Worm (Caenorhabditis elegans) whole organism, L4 larva: Measurements from ENCODE around the gene rpl-39.
A peak's percentile ranks its signal among the peaks of the same experiment; 100 is the strongest.

Experiments
- F37D6.2 ChIP-seq: sonication (generic microtip); optimal IDR thresholded peaks from 2 replicates; lab custom pipeline; 2016; ENCODE audit warnings: mild to moderate bottlenecking, missing genetic modification characterization, missing compliant biosample characterization
- F49E8.2 ChIP-seq: sonication (generic microtip); optimal IDR thresholded peaks from 2 replicates; lab custom pipeline; 2016; ENCODE audit warnings: missing compliant biosample characterization, mild to moderate bottlenecking, missing genetic modification characterization, borderline replicate concordance
- T26A8.4 ChIP-seq: fragments of 200-800 bp; sonication (Bioruptor generic); IDR thresholded peaks from 2 replicates; pipeline ENCODE4 v1.3.6; 2022; ENCODE audit warnings: missing genetic modification characterization, missing compliant biosample characterization
- Y105C5A.15 ChIP-seq: fragments of 200-800 bp; sonication (Bioruptor generic); IDR thresholded peaks from 2 replicates; pipeline ENCODE4 v1.3.6; 2022; ENCODE audit warnings: missing genetic modification characterization, missing compliant biosample characterization
- Y5F2A.4 ChIP-seq: fragments of 200-800 bp; sonication (Bioruptor generic); optimal IDR thresholded peaks from 2 replicates; lab custom pipeline; 2018; ENCODE audit warnings: mild to moderate bottlenecking, missing genetic modification characterization, missing compliant biosample characterization
- Y75B8A.6 ChIP-seq: fragments of 200-800 bp; sonication (Bioruptor generic); IDR thresholded peaks from 2 replicates; pipeline ENCODE4 v1.3.6; 2022; ENCODE audit warnings: missing genetic modification reagents, missing genetic modification characterization, missing compliant biosample characterization
- ZK546.5 ChIP-seq, 2 experiments: sonication (generic microtip); optimal IDR thresholded peaks; 2 replicates each; lab custom pipeline; 2017; ENCODE audit warnings: missing biosample characterization in 2 of 2, missing genetic modification characterization in 2 of 2
- aha-1 ChIP-seq: fragments of 150-350 bp; peaks from one replicate; lab custom pipeline; 2014; ENCODE audit warnings: missing biosample characterization, missing genetic modification characterization
- ama-1 ChIP-seq: fragments of 150-350 bp; optimal IDR thresholded peaks from 2 replicates; lab custom pipeline; 2014; ENCODE audit warnings: inconsistent platforms, mixed read lengths
- arid-1 ChIP-seq: fragments of 200-800 bp; sonication (Bioruptor generic); conservative IDR thresholded peaks from 2 replicates; pipeline ENCODE4 v1.3.6; 2022; ENCODE audit warnings: missing genetic modification reagents, missing genetic modification characterization, missing compliant biosample characterization
- attf-4 ChIP-seq: sonication (generic microtip); optimal IDR thresholded peaks from 3 replicates; lab custom pipeline; 2017; ENCODE audit warnings: missing biosample characterization, missing genetic modification characterization
- ceh-20 ChIP-seq: fragments of 200-800 bp; sonication (Bioruptor generic); IDR thresholded peaks from 2 replicates; pipeline ENCODE4 v1.3.6; 2022; ENCODE audit warnings: missing genetic modification reagents, missing genetic modification characterization, missing compliant biosample characterization
- ceh-32 ChIP-seq: sonication (generic microtip); optimal IDR thresholded peaks from 2 replicates; lab custom pipeline; 2016; ENCODE audit warnings: mild to moderate bottlenecking, missing genetic modification characterization, missing compliant biosample characterization; ENCODE audit not compliant: poor library complexity
- ceh-82 ChIP-seq: sonication (generic microtip); optimal IDR thresholded peaks from 2 replicates; lab custom pipeline; 2017; ENCODE audit warnings: missing biosample characterization, missing genetic modification characterization
- cey-2 ChIP-seq: sonication (generic microtip); optimal IDR thresholded peaks from 3 replicates; lab custom pipeline; 2017; ENCODE audit warnings: missing genetic modification characterization, mild to moderate bottlenecking, missing compliant biosample characterization, antibody characterized with exemption, borderline replicate concordance; ENCODE audit not compliant: insufficient read depth
- dmd-8 ChIP-seq: fragments of 200-800 bp; sonication (Bioruptor generic); IDR thresholded peaks from 2 replicates; pipeline ENCODE4 v1.3.6; 2022; ENCODE audit warnings: missing genetic modification characterization, missing compliant biosample characterization
- duxl-1 ChIP-seq: sonication (generic microtip); optimal IDR thresholded peaks from 2 replicates; lab custom pipeline; 2016; ENCODE audit warnings: mild to moderate bottlenecking, missing genetic modification characterization, moderate library complexity, missing compliant biosample characterization; ENCODE audit not compliant: poor library complexity
- lin-38 ChIP-seq: fragments of 200-800 bp; sonication (Bioruptor generic); IDR thresholded peaks from 2 replicates; pipeline ENCODE4 v1.3.6; 2022; ENCODE audit warnings: missing genetic modification reagents, missing genetic modification characterization, missing compliant biosample characterization
- mdl-1 ChIP-seq, 2 experiments: fragments of 150-350 bp in 1 of 2; sonication (generic microtip) in 1 of 2; optimal IDR thresholded peaks; 2 replicates each; lab custom pipeline; 2014 to 2017; ENCODE audit warnings: missing biosample characterization in 2 of 2, missing genetic modification characterization in 2 of 2
- mdt-29 ChIP-seq: fragments of 200-800 bp; sonication (Bioruptor generic); IDR thresholded peaks from 2 replicates; pipeline ENCODE4 v1.3.6; 2022; ENCODE audit warnings: missing genetic modification reagents, missing genetic modification characterization, missing compliant biosample characterization
- mes-2 ChIP-seq: sonication (generic microtip); optimal IDR thresholded peaks from 2 replicates; lab custom pipeline; 2016; ENCODE audit warnings: missing genotype, mild to moderate bottlenecking, missing genetic modification characterization, missing compliant biosample characterization; ENCODE audit not compliant: poor library complexity, severe bottlenecking
- nhr-111 ChIP-seq: fragments of 200-800 bp; sonication (Bioruptor generic); optimal IDR thresholded peaks from 2 replicates; lab custom pipeline; 2018; ENCODE audit warnings: mild to moderate bottlenecking, missing genetic modification characterization, missing compliant biosample characterization
- nhr-25 ChIP-seq: sonication (generic microtip); optimal IDR thresholded peaks from 2 replicates; lab custom pipeline; 2017; ENCODE audit warnings: missing genetic modification characterization, mild to moderate bottlenecking, missing compliant biosample characterization, antibody characterized with exemption, moderate library complexity, borderline replicate concordance; ENCODE audit not compliant: insufficient read depth
- nhr-28 ChIP-seq: fragments of 150-350 bp; optimal IDR thresholded peaks from 2 replicates; lab custom pipeline; 2014; ENCODE audit warnings: missing biosample characterization, missing genetic modification characterization
- nhr-6 ChIP-seq: fragments of 150-350 bp; optimal IDR thresholded peaks from 2 replicates; lab custom pipeline; 2014; ENCODE audit warnings: missing biosample characterization, missing genetic modification characterization
- nhr-77 ChIP-seq: fragments of 150-350 bp; optimal IDR thresholded peaks from 2 replicates; lab custom pipeline; 2014; ENCODE audit warnings: missing biosample characterization, missing genetic modification characterization
- pha-4 ChIP-seq, 2 experiments: fragments of 150-350 bp in 1 of 2; fragments of 200-800 bp in 1 of 2; sonication (Bioruptor generic) in 1 of 2; IDR thresholded peaks in 1 of 2; optimal IDR thresholded peaks in 1 of 2; 2 replicates each; pipeline versions ENCODE4 v1.3.6 to Lab custom; 2014 to 2022; ENCODE audit warnings: missing genetic modification characterization in 2 of 2, missing genetic modification reagents in 2 of 2, missing biosample characterization in 1 of 2, missing compliant biosample characterization in 1 of 2
- saeg-2 ChIP-seq: fragments of 200-800 bp; sonication (Bioruptor generic); IDR thresholded peaks from 2 replicates; pipeline ENCODE4 v1.3.6; 2022; ENCODE audit warnings: missing genetic modification reagents, missing genetic modification characterization, missing compliant biosample characterization
- snpc-1.2 ChIP-seq: fragments of 200-800 bp; sonication (Bioruptor generic); IDR thresholded peaks from 2 replicates; pipeline ENCODE4 v1.3.6; 2022; ENCODE audit warnings: missing genetic modification reagents, missing genetic modification characterization, missing compliant biosample characterization
- snpc-4 ChIP-seq: fragments of 150-350 bp; optimal IDR thresholded peaks from 2 replicates; lab custom pipeline; 2014; ENCODE audit warnings: missing biosample characterization, missing genetic modification characterization
- tag-97 ChIP-seq: fragments of 200-800 bp; sonication (Bioruptor generic); IDR thresholded peaks from 2 replicates; pipeline ENCODE4 v1.3.6; 2022; ENCODE audit warnings: missing genetic modification characterization, missing compliant biosample characterization
- unc-62 ChIP-seq, 3 experiments: fragments of 150-350 bp in 1 of 3; sonication (generic microtip); optimal IDR thresholded peaks in 2 of 3; peaks in 1 of 3; 1 replicate in 1 of 3; 2 replicates in 2 of 3; lab custom pipeline; 2014 to 2017; ENCODE audit warnings: missing biosample characterization in 3 of 3, missing genetic modification characterization in 3 of 3, missing genetic modification reagents in 3 of 3, missing genotype in 1 of 3
- zip-11 ChIP-seq: fragments of 200-800 bp; sonication (Bioruptor generic); IDR thresholded peaks from 2 replicates; pipeline ENCODE4 v1.3.6; 2022; ENCODE audit warnings: missing genetic modification characterization, missing compliant biosample characterization

The rpl-39 gene

DNA sequence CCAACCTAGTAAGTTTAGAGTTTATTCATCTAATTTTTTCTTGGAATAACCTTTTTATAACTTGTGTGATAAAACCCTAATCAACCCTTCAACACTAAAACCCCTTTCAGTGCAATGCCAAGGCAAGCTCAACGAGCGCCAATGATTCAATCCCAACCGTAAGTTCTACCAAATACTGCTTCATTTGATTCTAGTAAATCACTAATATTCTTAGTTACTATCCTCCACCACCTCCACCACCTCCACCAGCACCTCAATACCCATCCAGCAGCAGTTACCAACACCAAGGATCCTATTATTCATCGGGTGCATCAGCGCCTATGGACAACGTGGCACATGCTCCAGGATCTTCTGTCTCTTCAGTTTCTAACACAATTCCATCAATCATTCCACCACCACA is 10.0 kb upstream of the rpl-39 start:
- 0 out of 2 replicates have a peak, but pooled peaks have one; percentile 38 for TF ChIP-seq ceh-20 (GFP tag; lab: Robert Waterston, UW)
- TF ChIP-seq snpc-4 = no peak
- TF ChIP-seq unc-62 (GFP tag; optimal IDR thresholded peaks at IDR 0.05 in 1 of 2; lab: Kevin White, UChicago) = peak in 1 of 2 experiments; percentile 93
- no peak for TF ChIP-seq unc-62 (tag; optimal IDR thresholded peaks at IDR 0.05; lab: Kevin White, UChicago)
- TF ChIP-seq, all 104 proteins: peak for 2

DNA sequence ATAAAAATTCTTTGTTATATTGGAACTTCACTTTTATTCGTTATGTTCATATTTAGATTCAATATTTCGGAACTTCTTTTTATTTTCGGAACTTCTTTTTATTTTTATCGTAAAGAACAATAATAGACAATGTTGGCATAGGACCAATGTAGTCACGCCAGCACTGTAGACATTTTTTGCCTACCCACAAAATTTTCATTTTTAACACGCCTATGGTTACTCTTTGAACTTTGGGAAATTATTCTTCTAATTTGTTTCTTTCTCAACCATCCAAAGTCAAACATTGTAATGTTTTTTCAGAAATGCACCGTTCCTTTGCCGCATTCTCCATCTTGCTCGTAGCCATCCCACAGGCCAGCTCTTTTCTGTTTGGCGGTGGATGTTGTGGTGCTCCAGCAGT is 9.2 kb upstream of the rpl-39 start, which contains the start of gene C26F1.1:
TSS of gene C26F1.1 (plus strand) at position 301 of the 400 bp plus-strand sequence.
- TF ChIP-seq unc-62 (GFP tag; optimal IDR thresholded peaks at IDR 0.05 in 1 of 2; lab: Kevin White, UChicago) (peak in 1 of 2 experiments; percentile 2), unc-62 (tag; optimal IDR thresholded peaks at IDR 0.05; lab: Kevin White, UChicago) (no peak), pha-4 (GFP tag; IDR thresholded peaks at IDR 0.05; lab: Robert Waterston, UW) (no peak), pha-4 (tag; optimal IDR thresholded peaks at IDR 0.05; lab: Kevin White, UChicago) (no peak)

DNA sequence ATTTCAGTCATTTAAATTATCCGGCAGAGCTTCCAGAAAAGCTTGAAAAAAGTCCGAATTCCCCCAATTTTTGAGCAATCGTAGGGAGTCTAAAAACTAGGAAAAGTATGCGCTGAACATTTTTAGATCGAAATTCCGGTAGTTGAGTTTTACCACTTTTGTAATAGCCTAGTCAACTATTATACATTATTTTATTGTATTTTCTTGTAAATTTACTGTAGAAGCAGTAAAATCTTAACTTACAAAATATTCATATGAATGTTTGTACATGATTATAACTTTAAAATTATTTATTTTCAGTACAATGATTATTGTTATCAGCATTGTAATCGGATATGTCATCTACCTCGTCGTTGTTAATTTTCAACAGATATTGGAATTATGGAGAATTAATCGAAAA is 5.6 kb upstream of the rpl-39 start, which contains the start of gene cyp-32A1:
TSS of gene cyp-32A1 (plus strand) at position 301 of the 400 bp plus-strand sequence.
- TF ChIP-seq attf-4 (no peak), nhr-25 (no peak)

DNA sequence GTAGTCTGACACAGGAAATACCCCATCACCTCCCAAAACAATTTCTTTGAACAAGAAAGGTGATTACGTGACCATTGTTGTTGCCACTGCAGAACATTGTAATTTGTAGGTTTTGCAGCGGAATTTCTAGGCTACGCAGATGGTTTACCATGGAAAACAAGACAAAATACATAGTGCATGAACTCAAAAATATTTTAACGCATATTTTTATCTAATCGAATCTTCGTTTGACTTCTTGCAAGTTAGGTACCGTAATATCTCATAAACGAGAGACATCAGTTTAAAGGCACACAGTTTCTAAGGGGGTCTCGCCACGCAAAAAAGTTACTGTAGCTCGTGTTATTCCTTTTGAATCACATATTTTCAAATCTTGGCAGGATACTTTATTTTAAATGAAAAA is 3.1 kb upstream of the rpl-39 start:
- TF ChIP-seq aha-1 (tag; lab: Kevin White, UChicago) (peak; percentile 57), F49E8.2 (tag; lab: Kevin White, UChicago) (peak; percentile 39), nhr-28 (tag; lab: Kevin White, UChicago) (peak; percentile 37), lin-38 (GFP tag; lab: Robert Waterston, UW) (peak; percentile 48; the same call in 1 of the 2 replicates), Y5F2A.4 (GFP tag; lab: Kevin White, UChicago) (no peak), pha-4 (GFP tag; IDR thresholded peaks at IDR 0.05; lab: Robert Waterston, UW) (0 out of 2 replicates have a peak, but pooled peaks have one; percentile 12), pha-4 (tag; optimal IDR thresholded peaks at IDR 0.05; lab: Kevin White, UChicago) (no peak)

DNA sequence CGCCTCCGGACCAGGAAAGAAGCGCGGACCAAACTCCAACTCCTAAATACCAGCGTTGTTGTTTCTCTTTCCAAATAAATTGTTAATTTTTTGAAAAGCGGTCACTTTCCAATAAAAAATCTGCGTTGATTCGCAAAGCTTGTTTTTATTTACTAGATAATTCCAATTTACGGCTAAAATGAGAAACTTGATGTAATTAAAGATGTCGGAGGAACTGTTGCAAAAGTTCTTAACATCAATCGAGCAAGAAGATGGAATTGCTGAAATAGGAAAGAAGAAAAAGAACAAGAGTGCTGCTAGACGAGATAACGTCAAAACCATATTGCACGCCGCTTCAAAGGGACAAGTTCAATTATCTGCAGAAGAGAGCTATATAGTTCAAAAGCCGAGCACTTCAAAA is 1.2 kb upstream of the rpl-39 start, which contains the start of gene C26F1.3:
TSS of gene C26F1.3 (plus strand) at position 203 of the 400 bp plus-strand sequence.
- TF ChIP-seq mdt-29 (GFP tag; lab: Robert Waterston, UW) = 0 out of 2 replicates have a peak, but pooled peaks have one; percentile 16
- TF ChIP-seq arid-1 (GFP tag; lab: Robert Waterston, UW) = 0 out of 2 replicates have a peak, but pooled peaks have one; percentile 29
- TF ChIP-seq lin-38 (GFP tag; lab: Robert Waterston, UW) = peak; percentile 29; the same call in 1 of the 2 replicates
- no peak for TF ChIP-seq mdl-1 (tag; optimal IDR thresholded peaks at IDR 0.05; lab: Kevin White, UChicago)
- TF ChIP-seq F37D6.2 (tag; lab: Kevin White, UChicago) = no peak
- TF ChIP-seq Y105C5A.15 (GFP tag; lab: Robert Waterston, UW) = peak; percentile 35; the same call in 1 of the 2 replicates
- no peak for TF ChIP-seq saeg-2 (GFP tag; lab: Robert Waterston, UW)
- no peak for TF ChIP-seq T26A8.4 (GFP tag; lab: Robert Waterston, UW)
- peak; percentile 4 for TF ChIP-seq mes-2
- TF ChIP-seq dmd-8 (GFP tag; lab: Robert Waterston, UW) = 0 out of 2 replicates have a peak, but pooled peaks have one; percentile 27
- TF ChIP-seq ama-1 = peak; percentile 60
- TF ChIP-seq snpc-1.2 (GFP tag; lab: Robert Waterston, UW) = peak; percentile 12; the same call in 1 of the 2 replicates
- 0 out of 2 replicates have a peak, but pooled peaks have one; percentile 42 for TF ChIP-seq Y75B8A.6 (GFP tag; lab: Robert Waterston, UW)
- TF ChIP-seq cey-2 (tag; lab: Kevin White, UChicago) = no peak
- TF ChIP-seq tag-97 (GFP tag; lab: Robert Waterston, UW) = no peak

DNA sequence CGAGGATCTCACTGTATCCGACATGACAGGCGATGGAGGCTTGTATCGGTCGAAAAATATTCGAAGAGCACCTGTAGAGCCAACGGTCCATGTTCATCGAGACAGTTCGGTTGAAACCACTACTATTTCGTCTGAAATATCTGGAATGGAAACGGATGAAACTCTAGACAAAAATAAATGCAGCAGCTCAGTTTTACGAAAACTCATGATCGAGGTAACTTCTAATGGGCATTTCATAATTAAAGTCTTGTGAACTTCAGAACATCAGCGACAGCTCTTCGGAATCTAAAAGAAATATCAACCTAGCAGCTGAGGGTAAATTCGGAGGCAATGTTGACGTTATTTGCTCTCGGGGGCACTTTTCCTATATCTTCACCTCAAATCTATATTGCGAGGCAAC is 653 bp downstream of the rpl-39 start:
- TF ChIP-seq F37D6.2 (tag; lab: Kevin White, UChicago) (no peak), ceh-82 (tag; lab: Kevin White, UChicago) (no peak), nhr-77 (no peak), aha-1 (tag; lab: Kevin White, UChicago) (no peak), zip-11 (GFP tag; lab: Robert Waterston, UW) (no peak), duxl-1 (tag; lab: Kevin White, UChicago) (peak; percentile 19), F49E8.2 (tag; lab: Kevin White, UChicago) (peak; percentile 13), ZK546.5 (tag; optimal IDR thresholded peaks at IDR 0.05; lab: Kevin White, UChicago) (no peak), ceh-32 (no peak), nhr-111 (GFP tag; lab: Kevin White, UChicago) (no peak), attf-4 (no peak), nhr-6 (tag; lab: Kevin White, UChicago) (no peak)
